Fruit fly (Drosophila melanogaster): ENCODE data around the gene Sgs3.

Sgs3 gene

dm6 chr3L:11485956-11486609 is 25.9 kb upstream of the Sgs3 start (continued):
- TF ChIP-seq dmrt99B (tag; optimal IDR thresholded peaks at IDR 0.05) (peak; percentile 32), Poxn (GFP tag; IDR thresholded peaks at IDR 0.05) (no peak), PHDP (tag; optimal IDR thresholded peaks at IDR 0.05) (peak; percentile 5), CG18262 (tag; optimal IDR thresholded peaks at IDR 0.05) (peak; percentile 40), tin (GFP tag; optimal IDR thresholded peaks at IDR 0.05) (no peak), Dad (GFP tag; optimal IDR thresholded peaks at IDR 0.05) (no peak), pan (optimal IDR thresholded peaks at IDR 0.05) (no peak), pan (GFP tag; optimal IDR thresholded peaks at IDR 0.05 in 1 of 2, IDR thresholded peaks at IDR 0.05 in 1 of 2) (peak in 1 of 2 experiments; percentile 21), CG11398 (GFP tag; optimal IDR thresholded peaks at IDR 0.05) (no peak), Oli (tag; optimal IDR thresholded peaks at IDR 0.05) (peak; percentile 12), dati (GFP tag; IDR thresholded peaks at IDR 0.05) (no peak), her (GFP tag; optimal IDR thresholded peaks at IDR 0.05) (no peak), Lpt (GFP tag; optimal IDR thresholded peaks at IDR 0.05) (no peak), Nf-YB (GFP tag; optimal IDR thresholded peaks at IDR 0.05) (no peak), Hr39 (optimal IDR thresholded peaks at IDR 0.05) (no peak), mirr (GFP tag; optimal IDR thresholded peaks at IDR 0.05) (no peak), CG14860 (GFP tag; IDR thresholded peaks at IDR 0.05; ENCODE audit: partially characterized antibody) (no peak), sug (tag; optimal IDR thresholded peaks at IDR 0.05) (no peak), CG13624 (GFP tag; optimal IDR thresholded peaks at IDR 0.05) (no peak), onecut (GFP tag; IDR thresholded peaks at IDR 0.05) (no peak), C15 (GFP tag; IDR thresholded peaks at IDR 0.05) (no peak), TFAM (GFP tag; optimal IDR thresholded peaks at IDR 0.05) (no peak), CG11696 (GFP tag; IDR thresholded peaks at IDR 0.05) (no peak), gcm (GFP tag; optimal IDR thresholded peaks at IDR 0.05) (no peak), CG1832 (GFP tag; optimal IDR thresholded peaks at IDR 0.05) (no peak), CG6765 (GFP tag; optimal IDR thresholded peaks at IDR 0.05) (no peak), ems (GFP tag; optimal IDR thresholded peaks at IDR 0.05) (peak; percentile 13), Aef1 (GFP tag; IDR thresholded peaks at IDR 0.05) (no peak), CG6854 (GFP tag; optimal IDR thresholded peaks at IDR 0.05) (no peak), Side (GFP tag; optimal IDR thresholded peaks at IDR 0.05) (no peak), pita (GFP tag; optimal IDR thresholded peaks at IDR 0.05) (no peak), CG4617 (GFP tag; optimal IDR thresholded peaks at IDR 0.05; ENCODE audit: borderline replicate concordance) (no peak), tap (tag; optimal IDR thresholded peaks at IDR 0.05) (no peak), cato (GFP tag; optimal IDR thresholded peaks at IDR 0.05; ENCODE audit: borderline replicate concordance) (no peak), CG9876 (GFP tag; optimal IDR thresholded peaks at IDR 0.05) (no peak), CG10321 (GFP tag; IDR thresholded peaks at IDR 0.05) (no peak), cas (GFP tag; IDR thresholded peaks at IDR 0.05) (no peak), CG6272 (GFP tag; IDR thresholded peaks at IDR 0.05) (no peak), CG10543 (GFP tag; optimal IDR thresholded peaks at IDR 0.05) (no peak), CG9609 (GFP tag; optimal IDR thresholded peaks at IDR 0.05) (no peak), CG12236 (GFP tag; optimal IDR thresholded peaks at IDR 0.05) (no peak), Sin3A (optimal IDR thresholded peaks at IDR 0.05) (no peak), otp (GFP tag; IDR thresholded peaks at IDR 0.05) (peak; percentile 22; the same call in 1 of the 3 replicates), CG10267 (tag; optimal IDR thresholded peaks at IDR 0.05) (peak; percentile 28), az2 (GFP tag; optimal IDR thresholded peaks at IDR 0.05) (peak; percentile 40), danr (GFP tag; IDR thresholded peaks at IDR 0.05) (no peak), nerfin-2 (GFP tag; IDR thresholded peaks at IDR 0.05; ENCODE audit: partially characterized antibody) (no peak), ab (GFP tag; optimal IDR thresholded peaks at IDR 0.05) (no peak), CG34422 (GFP tag; IDR thresholded peaks at IDR 0.05) (no peak), Med (GFP tag) (peak; percentile 63), CG4707 (GFP tag; optimal IDR thresholded peaks at IDR 0.05) (no peak), CG7928 (GFP tag; optimal IDR thresholded peaks at IDR 0.05) (no peak)

All from whole organism, embryonic.